Worm (Caenorhabditis elegans) whole organism, late embryonic: ENCODE measurements around the gene zyx-1.

ENCODE experiments used
- K09A11.1 ChIP-seq: sonication (generic microtip); optimal IDR thresholded peaks from 2 replicates; lab custom pipeline; 2017; ENCODE audit warnings: antibody characterized with exemption, mild to moderate bottlenecking, missing genetic modification characterization, missing compliant biosample characterization; ENCODE audit not compliant: insufficient read depth
- Y22D7AL.16 ChIP-seq: sonication (generic microtip); optimal IDR thresholded peaks from 2 replicates; lab custom pipeline; 2016; ENCODE audit warnings: missing genetic modification characterization, missing compliant biosample characterization
- ama-1 ChIP-seq: fragments of 150-350 bp; optimal IDR thresholded peaks from 2 replicates; lab custom pipeline; 2014
- ceh-14 ChIP-seq: sonication (generic microtip); optimal IDR thresholded peaks from 2 replicates; lab custom pipeline; 2016; ENCODE audit warnings: missing genotype, missing genetic modification characterization, missing compliant biosample characterization
- ceh-18 ChIP-seq: sonication (generic microtip); optimal IDR thresholded peaks from 2 replicates; lab custom pipeline; 2016; ENCODE audit warnings: missing genetic modification characterization, missing compliant biosample characterization
- ceh-19 ChIP-seq: fragments of 200-800 bp; sonication (Bioruptor generic); optimal IDR thresholded peaks from 2 replicates; lab custom pipeline; 2018; ENCODE audit warnings: mild to moderate bottlenecking, missing genetic modification characterization, missing compliant biosample characterization
- ceh-2 ChIP-seq: sonication (generic microtip); optimal IDR thresholded peaks from 2 replicates; lab custom pipeline; 2016; ENCODE audit warnings: missing genotype, missing genetic modification characterization, missing compliant biosample characterization
- ceh-22 ChIP-seq: sonication (generic microtip); optimal IDR thresholded peaks from 2 replicates; lab custom pipeline; 2017; ENCODE audit warnings: missing biosample characterization, missing genetic modification characterization
- ceh-24 ChIP-seq: sonication (generic microtip); optimal IDR thresholded peaks from 2 replicates; lab custom pipeline; 2016; ENCODE audit warnings: mild to moderate bottlenecking, missing genetic modification characterization, missing compliant biosample characterization
- ceh-30 ChIP-seq: fragments of 150-350 bp; optimal IDR thresholded peaks from 2 replicates; lab custom pipeline; 2014; ENCODE audit warnings: missing biosample characterization, missing genetic modification characterization
- ceh-31 ChIP-seq: sonication (generic microtip); optimal IDR thresholded peaks from 2 replicates; lab custom pipeline; 2016; ENCODE audit warnings: missing genetic modification characterization, missing compliant biosample characterization
- ceh-34 ChIP-seq: sonication (generic microtip); optimal IDR thresholded peaks from 2 replicates; lab custom pipeline; 2016; ENCODE audit warnings: mild to moderate bottlenecking, missing genetic modification characterization, missing compliant biosample characterization
- ceh-45 ChIP-seq: fragments of 200-800 bp; sonication (Bioruptor generic); IDR thresholded peaks from 2 replicates; pipeline ENCODE4 v1.3.6; 2022; ENCODE audit warnings: missing genetic modification reagents, missing genetic modification characterization, missing compliant biosample characterization
- ceh-48 ChIP-seq: sonication (generic microtip); optimal IDR thresholded peaks from 2 replicates; lab custom pipeline; 2016; ENCODE audit warnings: missing genetic modification characterization, inconsistent platforms, missing compliant biosample characterization
- ceh-6 ChIP-seq: fragments of 200-800 bp; sonication (Bioruptor generic); optimal IDR thresholded peaks from 2 replicates; lab custom pipeline; 2018; ENCODE audit warnings: mild to moderate bottlenecking, missing genetic modification characterization, missing compliant biosample characterization
- che-1 ChIP-seq: sonication (generic microtip); optimal IDR thresholded peaks from 2 replicates; lab custom pipeline; 2016; ENCODE audit warnings: mild to moderate bottlenecking, missing genetic modification characterization, missing compliant biosample characterization
- dmd-4 ChIP-seq: sonication (generic microtip); optimal IDR thresholded peaks from 2 replicates; lab custom pipeline; 2016; ENCODE audit warnings: borderline replicate concordance, missing genetic modification characterization, missing compliant biosample characterization
- dve-1 ChIP-seq: sonication (generic microtip); optimal IDR thresholded peaks from 2 replicates; lab custom pipeline; 2017; ENCODE audit warnings: antibody characterized with exemption, mild to moderate bottlenecking, missing genetic modification characterization, missing compliant biosample characterization
- elt-2 ChIP-seq: sonication (generic microtip); optimal IDR thresholded peaks from 2 replicates; lab custom pipeline; 2016; ENCODE audit warnings: missing genetic modification reagents, missing genetic modification characterization, missing compliant biosample characterization
- elt-4 ChIP-seq: sonication (generic microtip); optimal IDR thresholded peaks from 2 replicates; lab custom pipeline; 2016; ENCODE audit warnings: missing genetic modification characterization, missing compliant biosample characterization
- ets-4 ChIP-seq: sonication (generic microtip); optimal IDR thresholded peaks from 2 replicates; lab custom pipeline; 2016; ENCODE audit warnings: missing genetic modification characterization, missing compliant biosample characterization
- fkh-10 ChIP-seq: fragments of 150-350 bp; optimal IDR thresholded peaks from 2 replicates; lab custom pipeline; 2014; ENCODE audit warnings: missing biosample characterization, missing genetic modification reagents, missing genetic modification characterization
- hlh-13 ChIP-seq: fragments of 200-800 bp; sonication (Bioruptor generic); optimal IDR thresholded peaks from 2 replicates; lab custom pipeline; 2018; ENCODE audit warnings: mild to moderate bottlenecking, missing genetic modification characterization, missing compliant biosample characterization
- hlh-15 ChIP-seq: sonication (generic microtip); optimal IDR thresholded peaks from 2 replicates; lab custom pipeline; 2016; ENCODE audit warnings: missing genetic modification characterization, missing compliant biosample characterization
- hlh-6 ChIP-seq: sonication (generic microtip); optimal IDR thresholded peaks from 2 replicates; lab custom pipeline; 2016; ENCODE audit warnings: missing genotype, missing genetic modification characterization, missing compliant biosample characterization
- lim-6 ChIP-seq: sonication (generic microtip); optimal IDR thresholded peaks from 2 replicates; lab custom pipeline; 2016; ENCODE audit warnings: missing genetic modification characterization, missing compliant biosample characterization
- lin-11 ChIP-seq: fragments of 200-800 bp; sonication (Bioruptor generic); optimal IDR thresholded peaks from 2 replicates; lab custom pipeline; 2018; ENCODE audit warnings: mild to moderate bottlenecking, missing genetic modification characterization, missing compliant biosample characterization
- mec-3 ChIP-seq: sonication (generic microtip); optimal IDR thresholded peaks from 2 replicates; lab custom pipeline; 2016; ENCODE audit warnings: borderline replicate concordance, missing genetic modification characterization, missing compliant biosample characterization
- nfya-1 ChIP-seq: sonication (generic microtip); optimal IDR thresholded peaks from 2 replicates; lab custom pipeline; 2017; ENCODE audit warnings: missing genetic modification characterization, mild to moderate bottlenecking, missing compliant biosample characterization, antibody characterized with exemption, moderate library complexity
- nhr-11 ChIP-seq: fragments of 150-350 bp; optimal IDR thresholded peaks from 2 replicates; lab custom pipeline; 2014; ENCODE audit warnings: missing biosample characterization, missing genetic modification characterization
- nhr-232 ChIP-seq: sonication (generic microtip); optimal IDR thresholded peaks from 2 replicates; lab custom pipeline; 2016; ENCODE audit warnings: missing genetic modification characterization, missing compliant biosample characterization
- odd-2 ChIP-seq: sonication (generic microtip); optimal IDR thresholded peaks from 2 replicates; lab custom pipeline; 2017; ENCODE audit warnings: antibody characterized with exemption, mild to moderate bottlenecking, missing genetic modification characterization, missing compliant biosample characterization
- pag-3 ChIP-seq: sonication (generic microtip); optimal IDR thresholded peaks from 2 replicates; lab custom pipeline; 2016; ENCODE audit warnings: missing compliant biosample characterization, missing genetic modification characterization, borderline replicate concordance
- pat-9 ChIP-seq: fragments of 200-800 bp; sonication (Bioruptor generic); optimal IDR thresholded peaks from 2 replicates; lab custom pipeline; 2018; ENCODE audit warnings: mild to moderate bottlenecking, missing genetic modification characterization, moderate library complexity, missing compliant biosample characterization
- pqm-1 ChIP-seq: sonication (generic microtip); optimal IDR thresholded peaks from 2 replicates; lab custom pipeline; 2016; ENCODE audit warnings: missing genetic modification characterization, missing compliant biosample characterization
- sox-2 ChIP-seq: fragments of 200-800 bp; sonication (Bioruptor generic); IDR thresholded peaks from 2 replicates; pipeline ENCODE4 v1.3.6; 2022; ENCODE audit warnings: missing genetic modification reagents, missing genetic modification characterization, missing compliant biosample characterization
- sox-4 ChIP-seq: sonication (generic microtip); optimal IDR thresholded peaks from 2 replicates; lab custom pipeline; 2017; ENCODE audit warnings: mild to moderate bottlenecking, missing genetic modification characterization, inconsistent platforms, missing compliant biosample characterization
- tbx-7 ChIP-seq: sonication (generic microtip); optimal IDR thresholded peaks from 2 replicates; lab custom pipeline; 2016; ENCODE audit warnings: missing genotype, missing genetic modification characterization, missing compliant biosample characterization
- unc-3 ChIP-seq, 2 experiments: fragments of 200-800 bp in 1 of 2; sonication (Bioruptor generic) in 1 of 2; sonication (generic microtip) in 1 of 2; conservative IDR thresholded peaks in 1 of 2; optimal IDR thresholded peaks in 1 of 2; 2 replicates each; pipeline versions ENCODE4 v1.3.6 to Lab custom; 2016 to 2022; ENCODE audit warnings: missing compliant biosample characterization in 2 of 2, missing genetic modification characterization in 2 of 2, missing genetic modification reagents in 1 of 2
- unc-42 ChIP-seq: sonication (generic microtip); optimal IDR thresholded peaks from 2 replicates; lab custom pipeline; 2016; ENCODE audit warnings: missing genotype, missing genetic modification characterization, missing compliant biosample characterization
- unc-55 ChIP-seq: sonication (generic microtip); optimal IDR thresholded peaks from 2 replicates; lab custom pipeline; 2017; ENCODE audit warnings: missing biosample characterization, missing genetic modification reagents, missing genetic modification characterization
- unc-86 ChIP-seq: sonication (generic microtip); optimal IDR thresholded peaks from 2 replicates; lab custom pipeline; 2016; ENCODE audit warnings: missing genetic modification characterization, missing compliant biosample characterization
- ztf-16 ChIP-seq: sonication (generic microtip); optimal IDR thresholded peaks from 2 replicates; lab custom pipeline; 2017; ENCODE audit warnings: missing genetic modification characterization, missing compliant biosample characterization

zyx-1 gene

DNA sequence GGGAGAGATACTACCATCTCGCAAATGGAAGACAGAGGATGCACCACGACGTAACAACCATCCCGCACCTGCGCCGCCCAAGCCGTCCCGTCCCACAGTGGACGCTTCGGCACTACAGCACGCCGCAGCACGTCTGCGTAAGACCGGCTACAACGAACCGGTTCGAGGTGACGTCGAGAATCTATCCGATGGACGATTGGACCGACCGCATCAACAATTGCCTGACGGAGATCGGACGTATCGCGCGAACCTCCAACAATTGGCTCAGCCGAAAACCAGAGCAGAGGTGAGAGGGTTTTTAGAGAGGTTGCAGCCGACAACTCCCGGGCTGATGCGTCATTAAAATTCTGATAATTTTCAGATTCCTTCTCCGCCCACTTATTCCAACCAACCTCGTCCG is 2.5 kb downstream of the zyx-1 start:
- TF ChIP-seq unc-42 (no peak), ceh-31 (tag; lab: Kevin White, UChicago) (no peak), ceh-2 (tag; lab: Kevin White, UChicago) (no peak), mec-3 (tag; lab: Kevin White, UChicago) (no peak), unc-55 (GFP tag; lab: Kevin White, UChicago) (no peak), ceh-22 (tag; lab: Kevin White, UChicago) (no peak), unc-3 (GFP tag; conservative IDR thresholded peaks at IDR 0.05; lab: Robert Waterston, UW) (no peak), unc-3 (tag; optimal IDR thresholded peaks at IDR 0.05; lab: Kevin White, UChicago) (no peak), pqm-1 (tag; lab: Kevin White, UChicago) (no peak), odd-2 (tag; lab: Kevin White, UChicago) (no peak), ceh-24 (no peak), hlh-15 (tag; lab: Kevin White, UChicago) (no peak), pag-3 (tag; lab: Kevin White, UChicago) (no peak), unc-86 (tag; lab: Kevin White, UChicago) (no peak)

- TF ChIP-seq unc-55 (GFP tag; lab: Kevin White, UChicago) (peak; percentile 37), ceh-45 (GFP tag; lab: Robert Waterston, UW) (no peak), fkh-10 (GFP tag; lab: Kevin White, UChicago) (no peak), ceh-14 (tag; lab: Kevin White, UChicago) (no peak), ceh-48 (tag; lab: Kevin White, UChicago) (no peak), dmd-4 (no peak), ceh-18 (tag; lab: Kevin White, UChicago) (peak; percentile 21), ceh-6 (GFP tag; lab: Kevin White, UChicago) (no peak), ceh-19 (GFP tag; lab: Kevin White, UChicago) (no peak), elt-2 (tag; lab: Kevin White, UChicago) (no peak)
Observed at ce11 chrII:13065251-13065650, 8.5 kb downstream of the zyx-1 start.

- no peak for TF ChIP-seq tbx-7 (tag; lab: Kevin White, UChicago)
- peak; percentile 5 for TF ChIP-seq ceh-31 (tag; lab: Kevin White, UChicago)
- TF ChIP-seq ceh-24, result no peak
- no peak for TF ChIP-seq nhr-11
- peak; percentile 47 for TF ChIP-seq ceh-18 (tag; lab: Kevin White, UChicago)
- TF ChIP-seq unc-42, result no peak
- no peak for TF ChIP-seq dve-1 (tag; lab: Kevin White, UChicago)
- no peak for TF ChIP-seq dmd-4
- no peak for TF ChIP-seq sox-2 (GFP tag; lab: Robert Waterston, UW)
- TF ChIP-seq pat-9 (tag; lab: Kevin White, UChicago), result no peak
- no peak for TF ChIP-seq hlh-6
- TF ChIP-seq sox-4 (tag; lab: Kevin White, UChicago), result no peak
- TF ChIP-seq hlh-15 (tag; lab: Kevin White, UChicago), result no peak
- TF ChIP-seq ceh-2 (tag; lab: Kevin White, UChicago), result no peak
- no peak for TF ChIP-seq ztf-16 (tag; lab: Kevin White, UChicago)
- no peak for TF ChIP-seq odd-2 (tag; lab: Kevin White, UChicago)
- TF ChIP-seq K09A11.1 (tag; lab: Kevin White, UChicago), result no peak
- no peak for TF ChIP-seq ceh-14 (tag; lab: Kevin White, UChicago)
Observed at ce11 chrII:13066777-13067290, 10.1 kb downstream of the zyx-1 start.

- no peak for TF ChIP-seq ceh-45 (GFP tag; lab: Robert Waterston, UW)
- TF ChIP-seq che-1, result no peak
- no peak for TF ChIP-seq ets-4 (tag; lab: Kevin White, UChicago)
- no peak for TF ChIP-seq nhr-232 (tag; lab: Kevin White, UChicago)
- TF ChIP-seq tbx-7 (tag; lab: Kevin White, UChicago), result no peak
- TF ChIP-seq Y22D7AL.16 (tag; lab: Kevin White, UChicago), result no peak
- no peak for TF ChIP-seq unc-42
- TF ChIP-seq ceh-34 (tag; lab: Kevin White, UChicago), result no peak
- no peak for TF ChIP-seq ama-1 (lab: Kevin White, UChicago)
- TF ChIP-seq unc-3 (GFP tag; conservative IDR thresholded peaks at IDR 0.05; lab: Robert Waterston, UW), result no peak
- TF ChIP-seq unc-3 (tag; optimal IDR thresholded peaks at IDR 0.05; lab: Kevin White, UChicago), result no peak
- no peak for TF ChIP-seq K09A11.1 (tag; lab: Kevin White, UChicago)
- TF ChIP-seq lim-6 (tag; lab: Kevin White, UChicago), result no peak
- TF ChIP-seq elt-4, result no peak
- TF ChIP-seq ceh-2 (tag; lab: Kevin White, UChicago), result no peak
- no peak for TF ChIP-seq ceh-30 (tag; lab: Kevin White, UChicago)
- TF ChIP-seq hlh-13 (GFP tag; lab: Kevin White, UChicago), result no peak
- no peak for TF ChIP-seq nfya-1 (tag; lab: Kevin White, UChicago)
- no peak for TF ChIP-seq ceh-22 (tag; lab: Kevin White, UChicago)
- no peak for TF ChIP-seq lin-11 (tag; lab: Kevin White, UChicago)
- no peak for TF ChIP-seq ztf-16 (tag; lab: Kevin White, UChicago)
Observed at ce11 chrII:13073102-13073501, 16.4 kb downstream of the zyx-1 start, which contains the start of gene F42G4.5. Gene F42G4.5 (plus strand): TSS chrII:13073480.
